Worm (Caenorhabditis elegans) whole organism, midembryonic: ENCODE measurements around the gene fipr-20.
A peak's percentile ranks its signal among the peaks of the same experiment; 100 is the strongest.

Source experiments
- T22C8.4 ChIP-seq: fragments of 200-800 bp; sonication (Bioruptor generic); IDR thresholded peaks from 2 replicates; pipeline ENCODE4 v1.3.6; 2022; ENCODE audit warnings: missing genetic modification characterization, missing compliant biosample characterization
- cog-1 ChIP-seq: sonication (generic microtip); optimal IDR thresholded peaks from 2 replicates; lab custom pipeline; 2016; ENCODE audit warnings: missing genetic modification characterization, missing compliant biosample characterization
- flt-1 ChIP-seq: fragments of 200-800 bp; sonication (Bioruptor generic); IDR thresholded peaks from 2 replicates; pipeline ENCODE4 v1.3.6; 2022; ENCODE audit warnings: missing genetic modification characterization, missing compliant biosample characterization
- klf-2 ChIP-seq: fragments of 200-800 bp; sonication (Bioruptor generic); conservative IDR thresholded peaks from 2 replicates; pipeline ENCODE4 v1.3.6; 2022; ENCODE audit warnings: missing genetic modification reagents, missing genetic modification characterization, missing compliant biosample characterization
- med-1 ChIP-seq: sonication (generic microtip); optimal IDR thresholded peaks from 2 replicates; lab custom pipeline; 2017; ENCODE audit warnings: missing genetic modification characterization, mild to moderate bottlenecking, missing compliant biosample characterization, antibody characterized with exemption, missing genetic modification reagents; ENCODE audit not compliant: insufficient read depth
- ref-1 ChIP-seq: fragments of 200-800 bp; sonication (Bioruptor generic); conservative IDR thresholded peaks from 2 replicates; pipeline ENCODE4 v1.3.6; 2022; ENCODE audit warnings: missing genetic modification reagents, missing genetic modification characterization, missing compliant biosample characterization
- tab-1 ChIP-seq: fragments of 200-800 bp; sonication (Bioruptor generic); IDR thresholded peaks from 2 replicates; pipeline ENCODE4 v1.3.6; 2022; ENCODE audit warnings: missing genetic modification characterization, missing compliant biosample characterization
- ztf-23 ChIP-seq: fragments of 200-800 bp; sonication (Bioruptor generic); IDR thresholded peaks from 2 replicates; pipeline ENCODE4 v1.3.6; 2022; ENCODE audit warnings: missing genetic modification reagents, missing genetic modification characterization, missing compliant biosample characterization
- ztf-29 ChIP-seq: fragments of 200-800 bp; sonication (Bioruptor generic); IDR thresholded peaks from 2 replicates; pipeline ENCODE4 v1.3.6; 2022; ENCODE audit warnings: missing genetic modification reagents, missing genetic modification characterization, missing compliant biosample characterization

fipr-20 gene

ce11 chrIII:7462295-7462694 is at the start of gene fipr-20:
fipr-20 (minus strand) TSS chrIII:7462395.
- TF ChIP-seq med-1 (no peak), flt-1 (GFP tag; lab: Robert Waterston, UW) (no peak), cog-1 (tag; lab: Kevin White, UChicago) (no peak), T22C8.4 (no peak), ztf-23 (no peak), ztf-29 (no peak), ref-1 (GFP tag; lab: Robert Waterston, UW) (no peak), tab-1 (GFP tag; lab: Robert Waterston, UW) (no peak), klf-2 (GFP tag; lab: Robert Waterston, UW) (no peak)

DNA sequence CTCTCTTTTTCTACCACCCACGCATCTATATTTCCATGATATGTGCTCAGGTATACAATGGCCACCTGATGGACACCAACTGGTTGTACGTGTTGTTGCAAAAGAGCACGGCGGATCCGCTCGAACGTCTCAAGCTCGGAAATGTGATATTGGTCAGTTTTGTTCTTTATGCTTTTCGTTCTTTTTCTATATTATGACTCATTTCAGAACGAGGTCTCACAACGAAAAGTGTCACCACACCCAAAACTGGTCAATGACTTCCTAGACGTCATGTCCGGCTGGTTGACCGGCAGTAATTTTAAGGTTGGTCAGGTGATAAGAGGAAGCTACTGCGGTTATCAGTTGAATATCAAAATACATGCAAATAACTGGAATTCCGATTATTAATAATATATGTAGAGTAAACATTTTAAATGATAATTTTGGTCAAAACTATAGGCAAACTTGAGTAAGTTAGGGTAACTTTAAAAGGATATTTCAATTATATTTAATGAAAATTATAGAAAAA is 46.0 kb upstream of the fipr-20 start, which contains the start of gene cls-1:
Gene cls-1, plus strand, starts transcription at position 51 of the 508 bp plus-strand sequence.
- TF ChIP-seq ztf-23 (no peak), ref-1 (GFP tag; lab: Robert Waterston, UW) (no peak), klf-2 (GFP tag; lab: Robert Waterston, UW) (no peak)

DNA sequence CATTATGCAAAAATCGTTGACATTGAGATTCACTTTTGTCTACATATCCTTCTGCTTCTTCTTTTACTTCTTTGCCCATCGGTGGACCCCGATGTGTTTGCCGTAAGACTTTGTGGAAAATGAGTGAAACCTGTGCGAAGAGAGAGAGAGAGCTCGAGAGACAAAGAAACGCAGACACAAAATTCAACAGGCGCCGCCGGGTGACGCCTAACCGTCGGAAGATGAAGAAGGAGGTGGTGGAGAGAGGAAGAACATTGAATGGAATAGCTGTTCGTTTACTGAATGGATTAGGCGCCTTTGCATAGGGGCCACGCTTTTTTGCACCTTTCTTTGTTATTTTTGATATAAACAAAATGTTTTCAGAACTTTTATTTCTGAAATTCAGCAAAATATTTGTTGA is 44.8 kb upstream of the fipr-20 start:
- TF ChIP-seq klf-2 (GFP tag; lab: Robert Waterston, UW) (no peak), tab-1 (GFP tag; lab: Robert Waterston, UW) (no peak), cog-1 (tag; lab: Kevin White, UChicago) (no peak), ztf-29 (no peak), ref-1 (GFP tag; lab: Robert Waterston, UW) (no peak), flt-1 (GFP tag; lab: Robert Waterston, UW) (no peak), ztf-23 (no peak), T22C8.4 (no peak), med-1 (no peak)

ce11 chrIII:7499421-7499902 is 37.3 kb upstream of the fipr-20 start, which contains the start of the genes C07H6.9 and sap-140:
C07H6.9 (minus strand) TSS chrIII:7499471.
sap-140 (plus strand) TSS chrIII:7499738.
- no peak for TF ChIP-seq ref-1 (GFP tag; lab: Robert Waterston, UW)
- TF ChIP-seq flt-1 (GFP tag; lab: Robert Waterston, UW), result no peak
- peak; percentile 17 for TF ChIP-seq cog-1 (tag; lab: Kevin White, UChicago)
- TF ChIP-seq T22C8.4, result no peak
- TF ChIP-seq med-1, result peak; percentile 13
- no peak for TF ChIP-seq tab-1 (GFP tag; lab: Robert Waterston, UW)
- TF ChIP-seq ztf-23, result no peak
- no peak for TF ChIP-seq klf-2 (GFP tag; lab: Robert Waterston, UW)

- TF ChIP-seq flt-1 (GFP tag; lab: Robert Waterston, UW), result peak; percentile 61; the same call in 1 of the 2 replicates
- TF ChIP-seq tab-1 (GFP tag; lab: Robert Waterston, UW), result 0 out of 2 replicates have a peak, but pooled peaks have one; percentile 20
- no peak for TF ChIP-seq T22C8.4
- peak; percentile 64; the same call in 1 of the 2 replicates for TF ChIP-seq ztf-23
- peak; percentile 69 for TF ChIP-seq ztf-29
- TF ChIP-seq cog-1 (tag; lab: Kevin White, UChicago), result peak; percentile 63
These were observed 36.2 kb upstream of the fipr-20 start for ce11 chrIII:7498346-7498745.

DNA sequence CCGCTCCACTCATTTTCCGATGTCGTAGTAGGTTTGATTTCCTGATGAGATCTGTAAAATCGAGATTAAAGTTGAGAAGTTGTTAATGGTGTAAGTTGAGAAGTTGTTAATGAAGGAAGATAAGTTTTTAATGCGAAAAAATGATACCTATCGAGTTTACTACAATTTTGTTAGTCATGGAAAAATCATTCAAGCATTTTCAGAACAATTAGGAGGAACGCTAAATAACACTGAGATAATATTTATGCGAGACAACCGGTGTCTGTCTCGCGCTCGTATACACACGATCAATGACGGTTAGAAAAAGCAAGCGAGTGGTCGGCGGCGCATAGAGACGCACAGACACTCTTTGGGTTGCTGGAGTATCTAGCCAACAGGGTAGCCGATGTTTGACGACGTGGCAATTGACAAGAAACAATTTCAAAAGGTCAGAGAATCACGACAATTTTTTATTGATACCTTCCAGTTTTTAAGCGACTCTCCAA is 35.6 kb upstream of the fipr-20 start, which contains the start of gene cgh-1:
Gene cgh-1, minus strand, starts transcription at position 51 of the 485 bp plus-strand sequence.
- TF ChIP-seq cog-1 (tag; lab: Kevin White, UChicago), result no peak
- no peak for TF ChIP-seq flt-1 (GFP tag; lab: Robert Waterston, UW)
- no peak for TF ChIP-seq ztf-29
- no peak for TF ChIP-seq T22C8.4
- TF ChIP-seq klf-2 (GFP tag; lab: Robert Waterston, UW), result no peak
- no peak for TF ChIP-seq med-1
- no peak for TF ChIP-seq ztf-23
- no peak for TF ChIP-seq tab-1 (GFP tag; lab: Robert Waterston, UW)
- TF ChIP-seq ref-1 (GFP tag; lab: Robert Waterston, UW), result no peak

DNA sequence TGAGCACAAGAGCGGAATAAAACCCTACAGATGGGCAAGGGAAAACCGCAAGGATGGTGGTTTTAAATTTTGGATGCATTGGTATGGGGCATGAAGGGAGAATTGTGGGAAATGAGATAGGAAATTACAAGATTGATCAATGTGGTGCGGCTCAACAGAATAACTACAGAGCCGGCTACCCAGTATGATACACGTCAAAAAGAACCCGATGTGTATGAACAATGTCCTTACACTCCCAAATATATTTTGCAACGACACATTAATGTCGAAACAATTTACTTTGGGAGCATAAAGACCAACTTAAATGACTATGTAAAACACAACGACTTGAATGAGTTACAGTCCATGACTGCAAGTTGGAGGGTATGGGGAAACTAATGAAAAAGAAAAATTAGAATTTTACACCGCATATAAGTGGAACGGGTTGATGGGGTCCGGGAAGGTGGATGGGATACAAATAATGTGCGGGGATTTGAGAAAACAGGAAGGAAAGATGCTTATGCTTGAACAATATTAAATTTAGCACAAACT is 33.5 kb upstream of the fipr-20 start:
- no peak for TF ChIP-seq klf-2 (GFP tag; lab: Robert Waterston, UW)

DNA sequence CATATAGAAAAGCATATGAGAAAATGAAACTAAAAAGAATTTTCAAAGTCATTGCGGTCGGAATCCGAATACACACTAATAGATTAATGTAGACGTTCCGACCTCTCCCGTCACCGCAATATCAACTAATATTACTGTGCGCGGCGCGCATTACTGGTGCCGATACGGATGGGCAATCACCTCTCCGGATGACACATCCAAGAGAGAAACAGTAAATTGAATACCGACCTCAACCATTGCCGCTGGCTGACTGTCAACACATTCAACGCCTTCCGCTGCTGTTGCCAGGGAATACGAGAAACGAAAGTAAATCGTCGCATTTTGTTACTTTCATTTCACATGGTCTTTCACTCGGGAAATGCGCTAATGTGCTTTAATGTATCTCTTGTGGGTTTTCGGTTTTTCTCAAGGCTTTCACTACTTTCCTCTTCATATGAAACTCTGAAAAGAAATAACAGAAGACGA is 32.7 kb upstream of the fipr-20 start:
- no peak for TF ChIP-seq med-1
- peak; percentile 78 for TF ChIP-seq flt-1 (GFP tag; lab: Robert Waterston, UW)
- TF ChIP-seq klf-2 (GFP tag; lab: Robert Waterston, UW), result no peak
- TF ChIP-seq tab-1 (GFP tag; lab: Robert Waterston, UW), result no peak

DNA sequence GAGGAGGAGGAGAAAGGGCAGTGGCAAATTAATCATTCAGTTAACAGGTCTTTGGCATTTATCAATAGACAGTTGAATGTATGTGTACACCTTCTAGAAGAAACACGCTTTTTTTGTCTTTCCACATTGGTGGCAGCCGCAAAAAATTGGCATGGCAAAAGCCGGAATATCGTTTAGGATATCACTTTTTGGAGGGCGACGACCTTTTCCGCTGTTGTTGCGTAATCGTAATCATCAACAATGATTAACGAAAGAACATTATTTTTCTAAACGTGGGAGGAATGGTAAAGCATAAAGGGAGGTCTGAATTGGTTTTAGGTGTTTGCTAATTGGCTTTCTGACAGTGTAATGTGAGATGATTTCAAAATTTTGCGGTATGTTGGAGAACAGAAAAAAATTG is 29.7 kb upstream of the fipr-20 start:
- no peak for TF ChIP-seq med-1
- TF ChIP-seq ztf-23, result no peak
- no peak for TF ChIP-seq cog-1 (tag; lab: Kevin White, UChicago)
- TF ChIP-seq flt-1 (GFP tag; lab: Robert Waterston, UW), result no peak
- TF ChIP-seq ztf-29, result no peak
- TF ChIP-seq klf-2 (GFP tag; lab: Robert Waterston, UW), result no peak
- no peak for TF ChIP-seq tab-1 (GFP tag; lab: Robert Waterston, UW)
- no peak for TF ChIP-seq T22C8.4
- no peak for TF ChIP-seq ref-1 (GFP tag; lab: Robert Waterston, UW)

ce11 chrIII:7490061-7490460 is 27.9 kb upstream of the fipr-20 start:
- TF ChIP-seq tab-1 (GFP tag; lab: Robert Waterston, UW), result no peak
- no peak for TF ChIP-seq flt-1 (GFP tag; lab: Robert Waterston, UW)
- no peak for TF ChIP-seq klf-2 (GFP tag; lab: Robert Waterston, UW)
- TF ChIP-seq ztf-29, result no peak
- no peak for TF ChIP-seq ref-1 (GFP tag; lab: Robert Waterston, UW)
- no peak for TF ChIP-seq cog-1 (tag; lab: Kevin White, UChicago)
- TF ChIP-seq med-1, result no peak
- TF ChIP-seq ztf-23, result no peak
- no peak for TF ChIP-seq T22C8.4
